Fruit fly (Drosophila melanogaster) whole organism, embryonic: Measurements from ENCODE around the gene CG13239.
A peak's percentile ranks its signal among the peaks of the same experiment; 100 is the strongest.

Experiments
- Aef1 ChIP-seq: fragments of 200-800 bp; sonication (Bioruptor generic); IDR thresholded peaks from 3 replicates; pipeline ENCODE4 v1.3.6; 2022; ENCODE audit warnings: missing biosample characterization, missing genetic modification characterization
- Atf6 ChIP-seq: fragments of 200-800 bp; sonication (Bioruptor generic); IDR thresholded peaks from 2 replicates; pipeline ENCODE4 v1.3.6; 2022; ENCODE audit warnings: missing biosample characterization, missing genetic modification characterization
- CG10321 ChIP-seq: fragments of 200-800 bp; sonication (Bioruptor generic); IDR thresholded peaks from 2 replicates; pipeline ENCODE4 v1.3.6; 2022; ENCODE audit warnings: missing biosample characterization, missing genetic modification characterization
- CG12155 ChIP-seq: fragments of 200-800 bp; sonication (Bioruptor generic); optimal IDR thresholded peaks from 3 replicates; lab custom pipeline; 2016; ENCODE audit warnings: missing biosample characterization, missing genetic modification characterization
- CG12299 ChIP-seq: fragments of 200-800 bp; sonication (Bioruptor generic); optimal IDR thresholded peaks from 2 replicates; lab custom pipeline; 2018; ENCODE audit warnings: missing biosample characterization, mild to moderate bottlenecking, missing genetic modification characterization
- CG12391 ChIP-seq: fragments of 200-800 bp; sonication (Bioruptor generic); optimal IDR thresholded peaks from 3 replicates; lab custom pipeline; 2018; ENCODE audit warnings: missing biosample characterization, mild to moderate bottlenecking, missing genetic modification characterization, moderate library complexity
- CG12659 ChIP-seq: fragments of 200-800 bp; sonication (Bioruptor generic); optimal IDR thresholded peaks from 3 replicates; lab custom pipeline; 2017; ENCODE audit warnings: mild to moderate bottlenecking, missing biosample characterization, missing genetic modification reagents, missing genetic modification characterization
- CG13894 ChIP-seq: fragments of 200-800 bp; sonication (Bioruptor generic); optimal IDR thresholded peaks from 3 replicates; lab custom pipeline; 2018; ENCODE audit warnings: missing biosample characterization, mild to moderate bottlenecking, missing genetic modification characterization, moderate library complexity
- CG17359 ChIP-seq: fragments of 200-800 bp; sonication (Bioruptor generic); optimal IDR thresholded peaks from 3 replicates; lab custom pipeline; 2018; ENCODE audit warnings: missing biosample characterization, mild to moderate bottlenecking, missing genetic modification characterization, moderate library complexity
- CG18619 ChIP-seq: fragments of 200-800 bp; sonication (Bioruptor generic); optimal IDR thresholded peaks from 3 replicates; lab custom pipeline; 2017; ENCODE audit warnings: missing biosample characterization, mild to moderate bottlenecking, missing genetic modification characterization
- CG2116 ChIP-seq: fragments of 200-800 bp; sonication (Bioruptor generic); optimal IDR thresholded peaks from 3 replicates; lab custom pipeline; 2018; ENCODE audit warnings: missing biosample characterization, mild to moderate bottlenecking, missing genetic modification characterization
- CG2129 ChIP-seq: fragments of 200-800 bp; sonication (Bioruptor generic); IDR thresholded peaks from 2 replicates; pipeline ENCODE4 v1.3.6; 2022; ENCODE audit warnings: missing biosample characterization, missing genetic modification characterization; ENCODE audit not compliant: partially characterized antibody
- CG3281 ChIP-seq: fragments of 200-800 bp; sonication (Bioruptor generic); optimal IDR thresholded peaks from 3 replicates; lab custom pipeline; 2017; ENCODE audit warnings: missing biosample characterization, mild to moderate bottlenecking, missing genetic modification characterization
- CG34422 ChIP-seq: fragments of 200-800 bp; sonication (Bioruptor generic); IDR thresholded peaks from 3 replicates; pipeline ENCODE4 v1.3.6; 2022; ENCODE audit warnings: missing biosample characterization, missing genetic modification characterization
- CG43689 ChIP-seq: fragments of 200-800 bp; sonication (Bioruptor generic); IDR thresholded peaks from 2 replicates; pipeline ENCODE4 v1.3.6; 2022; ENCODE audit warnings: missing biosample characterization, missing genetic modification characterization
- CG4617 ChIP-seq: fragments of 200-800 bp; sonication (Bioruptor generic); optimal IDR thresholded peaks from 3 replicates; lab custom pipeline; 2016; ENCODE audit warnings: missing biosample characterization, missing genetic modification characterization, borderline replicate concordance
- CG4854 ChIP-seq: fragments of 200-800 bp; sonication (Bioruptor generic); optimal IDR thresholded peaks from 2 replicates; lab custom pipeline; 2016; ENCODE audit warnings: missing biosample characterization, missing genetic modification characterization, inconsistent platforms
- CG6254 ChIP-seq: fragments of 200-800 bp; sonication (Bioruptor generic); optimal IDR thresholded peaks from 3 replicates; lab custom pipeline; 2017; ENCODE audit warnings: mild to moderate bottlenecking, missing biosample characterization, missing genetic modification reagents, missing genetic modification characterization
- CG6689 ChIP-seq: fragments of 200-800 bp; sonication (Bioruptor generic); IDR thresholded peaks from 2 replicates; pipeline ENCODE4 v1.3.6; 2022; ENCODE audit warnings: missing biosample characterization, missing genetic modification characterization
- CG7745 ChIP-seq: fragments of 200-800 bp; sonication (Bioruptor generic); optimal IDR thresholded peaks from 2 replicates; lab custom pipeline; 2018; ENCODE audit warnings: missing biosample characterization, mild to moderate bottlenecking, missing genetic modification characterization, moderate library complexity
- D19B ChIP-seq: fragments of 200-800 bp; sonication (Bioruptor generic); optimal IDR thresholded peaks from 2 replicates; lab custom pipeline; 2017; ENCODE audit warnings: missing biosample characterization, mild to moderate bottlenecking, missing genetic modification characterization
- Dek ChIP-seq: fragments of 200-800 bp; sonication (Bioruptor generic); optimal IDR thresholded peaks from 3 replicates; lab custom pipeline; 2019; ENCODE audit warnings: missing biosample characterization, mild to moderate bottlenecking, missing genetic modification characterization, moderate library complexity
- Doc3 ChIP-seq: fragments of 200-800 bp; sonication (Bioruptor generic); IDR thresholded peaks from 3 replicates; pipeline ENCODE4 v1.3.6; 2022; ENCODE audit warnings: missing biosample characterization, missing genetic modification characterization; ENCODE audit not compliant: partially characterized antibody
- Fer1 ChIP-seq: fragments of 200-800 bp; sonication (Bioruptor generic); optimal IDR thresholded peaks from 2 replicates; lab custom pipeline; 2017; ENCODE audit warnings: missing biosample characterization, mild to moderate bottlenecking, missing genetic modification characterization
- Fer2 ChIP-seq: fragments of 200-800 bp; sonication (Bioruptor generic); optimal IDR thresholded peaks from 2 replicates; lab custom pipeline; 2018; ENCODE audit warnings: missing biosample characterization, mild to moderate bottlenecking, missing genetic modification characterization, moderate library complexity
- Gug ChIP-seq: fragments of 200-800 bp; sonication (Bioruptor generic); IDR thresholded peaks from 4 replicates; pipeline ENCODE4 v1.3.6; 2022; ENCODE audit warnings: missing biosample characterization, missing genetic modification characterization
- HLH3B ChIP-seq: fragments of 200-800 bp; sonication (Bioruptor generic); IDR thresholded peaks from 2 replicates; pipeline ENCODE4 v1.3.6; 2022; ENCODE audit warnings: missing biosample characterization, missing genetic modification characterization
- HmgD ChIP-seq: fragments of 200-800 bp; sonication (Bioruptor generic); optimal IDR thresholded peaks from 3 replicates; lab custom pipeline; 2016; ENCODE audit warnings: missing biosample characterization, missing genetic modification characterization
- HmgZ ChIP-seq: fragments of 200-800 bp; sonication (Bioruptor generic); optimal IDR thresholded peaks from 2 replicates; lab custom pipeline; 2018; ENCODE audit warnings: missing biosample characterization, mild to moderate bottlenecking, missing genetic modification characterization
- Hmx ChIP-seq: fragments of 200-800 bp; sonication (Bioruptor generic); optimal IDR thresholded peaks from 2 replicates; lab custom pipeline; 2016; ENCODE audit warnings: missing biosample characterization, missing genetic modification characterization
- Hr3 ChIP-seq: fragments of 200-800 bp; sonication (Bioruptor generic); optimal IDR thresholded peaks from 3 replicates; lab custom pipeline; 2016; ENCODE audit warnings: missing biosample characterization, missing genetic modification characterization
- Hr39 ChIP-seq: fragments of >200 bp; optimal IDR thresholded peaks from 2 replicates; lab custom pipeline; 2017
- Lhr ChIP-seq: fragments of 200-800 bp; sonication (Bioruptor generic); optimal IDR thresholded peaks from 3 replicates; lab custom pipeline; 2017; ENCODE audit warnings: mild to moderate bottlenecking, missing biosample characterization, missing genetic modification reagents, missing genetic modification characterization
- Oli ChIP-seq: fragments of 200-800 bp; sonication (Bioruptor generic); optimal IDR thresholded peaks from 2 replicates; lab custom pipeline; 2018; ENCODE audit warnings: missing biosample characterization, mild to moderate bottlenecking, missing genetic modification characterization, moderate library complexity
- Side ChIP-seq: fragments of 200-800 bp; sonication (Bioruptor generic); optimal IDR thresholded peaks from 2 replicates; lab custom pipeline; 2016; ENCODE audit warnings: missing biosample characterization, missing genetic modification characterization
- Sry-β ChIP-seq: fragments of 200-800 bp; sonication (Bioruptor generic); optimal IDR thresholded peaks from 2 replicates; lab custom pipeline; 2018; ENCODE audit warnings: missing biosample characterization, mild to moderate bottlenecking, missing genetic modification characterization, moderate library complexity
- Stat92E ChIP-seq, 3 experiments: fragments of >200 bp in 2 of 3; fragments of 200-800 bp in 1 of 3; sonication (Bioruptor generic) in 1 of 3; optimal IDR thresholded peaks; 2 replicates each; lab custom pipeline; 2017 to 2019; ENCODE audit warnings: missing biosample characterization in 3 of 3, missing genetic modification characterization in 3 of 3, mild to moderate bottlenecking in 1 of 3, moderate library complexity in 1 of 3
- Tbp ChIP-seq: fragments of >200 bp; optimal IDR thresholded peaks from 2 replicates; lab custom pipeline; 2018; ENCODE audit warnings: missing biosample characterization, missing genetic modification characterization
- ase ChIP-seq: fragments of 200-800 bp; sonication (Bioruptor generic); IDR thresholded peaks from 3 replicates; pipeline ENCODE4 v1.3.6; 2022; ENCODE audit warnings: missing biosample characterization, missing genetic modification characterization
- cato ChIP-seq: fragments of 200-800 bp; sonication (Bioruptor generic); optimal IDR thresholded peaks from 2 replicates; lab custom pipeline; 2016; ENCODE audit warnings: missing biosample characterization, missing genetic modification characterization, borderline replicate concordance
- da ChIP-seq: fragments of 200-800 bp; sonication (Bioruptor generic); optimal IDR thresholded peaks from 2 replicates; lab custom pipeline; 2016; ENCODE audit warnings: missing biosample characterization, missing genetic modification characterization
- gce ChIP-seq: fragments of 200-800 bp; sonication (Bioruptor generic); IDR thresholded peaks from 3 replicates; pipeline ENCODE4 v1.3.6; 2022; ENCODE audit warnings: missing biosample characterization, missing genetic modification characterization
- hbn ChIP-seq: fragments of 200-800 bp; sonication (Bioruptor generic); IDR thresholded peaks from 2 replicates; pipeline ENCODE4 v1.3.6; 2022; ENCODE audit warnings: missing biosample characterization, missing genetic modification characterization; ENCODE audit not compliant: partially characterized antibody
- jumu ChIP-seq: fragments of 200-800 bp; sonication (Bioruptor generic); optimal IDR thresholded peaks from 3 replicates; lab custom pipeline; 2016; ENCODE audit warnings: missing biosample characterization, missing genetic modification characterization
- kay ChIP-seq: fragments of 200-800 bp; sonication (Bioruptor generic); optimal IDR thresholded peaks from 2 replicates; lab custom pipeline; 2016; ENCODE audit warnings: missing biosample characterization, missing genetic modification characterization
- ken ChIP-seq: fragments of 200-800 bp; sonication (Bioruptor generic); IDR thresholded peaks from 3 replicates; pipeline ENCODE4 v1.3.6; 2022; ENCODE audit warnings: missing biosample characterization, missing genetic modification characterization
- onecut ChIP-seq: fragments of 200-800 bp; sonication (Bioruptor generic); IDR thresholded peaks from 2 replicates; pipeline ENCODE4 v1.3.6; 2022; ENCODE audit warnings: missing biosample characterization, missing genetic modification characterization
- ranshi ChIP-seq: fragments of 200-800 bp; sonication (Bioruptor generic); IDR thresholded peaks from 2 replicates; pipeline ENCODE4 v1.3.6; 2022; ENCODE audit warnings: missing biosample characterization, missing genetic modification characterization
- toy ChIP-seq: fragments of 200-800 bp; sonication (Bioruptor generic); IDR thresholded peaks from 2 replicates; pipeline ENCODE4 v1.3.6; 2022; ENCODE audit warnings: missing biosample characterization, missing genetic modification characterization

Gene CG13239

DNA sequence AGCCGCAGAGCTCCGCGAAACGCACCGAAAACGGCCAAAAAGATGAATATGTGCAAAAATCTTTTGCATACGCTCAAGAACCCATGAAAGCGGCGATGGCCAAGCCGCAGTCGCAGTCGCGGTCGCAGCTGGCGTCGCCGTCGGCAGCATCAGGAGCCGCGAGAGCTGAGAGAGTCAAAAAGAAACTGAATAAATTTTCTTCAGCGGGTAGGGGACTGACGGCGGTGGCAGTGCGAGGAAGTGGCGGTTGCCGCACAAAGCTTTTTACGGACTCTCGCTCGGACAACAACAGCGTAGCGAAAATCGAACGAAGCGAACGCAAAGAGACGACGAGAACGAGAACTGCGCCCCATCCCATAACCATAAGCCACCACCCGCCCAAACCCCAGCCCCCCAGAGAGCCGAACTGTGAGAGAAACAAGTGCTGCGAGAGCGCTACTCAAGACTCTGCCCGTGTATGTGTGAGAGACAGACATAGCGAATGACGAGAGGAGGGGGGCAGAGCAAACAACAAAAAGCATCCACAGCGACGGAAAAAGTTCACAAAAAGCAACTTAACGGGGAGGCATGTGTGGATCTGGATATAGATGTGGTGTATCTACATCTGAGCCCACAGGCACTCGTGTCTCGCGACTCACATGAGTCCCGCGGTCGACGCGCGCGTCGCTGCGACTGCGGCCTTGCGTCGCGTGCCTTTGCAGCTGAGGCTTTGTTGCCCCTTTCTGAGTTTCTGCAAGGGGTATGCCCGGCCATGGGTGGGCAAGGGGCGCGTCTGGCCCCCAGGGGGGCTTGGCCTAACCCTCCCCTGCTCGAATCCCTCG lies 25.2 kb upstream of the CG13239 start, which contains the start of gene jim (continued):
- no peak for TF ChIP-seq HmgD (GFP tag; lab: Kevin White, UChicago)
- TF ChIP-seq D19B, result peak; percentile 9
- TF ChIP-seq CG6254 (GFP tag; lab: Kevin White, UChicago), result peak; percentile 19
- no peak for TF ChIP-seq Oli (tag; lab: Kevin White, UChicago)
- no peak for TF ChIP-seq Side (GFP tag; lab: Kevin White, UChicago)
- peak; percentile 32; the same call in 1 of the 2 replicates for TF ChIP-seq Atf6 (GFP tag; lab: Robert Waterston, UW)
- TF ChIP-seq CG12391 (tag; lab: Kevin White, UChicago), result no peak
- TF ChIP-seq CG12155 (GFP tag; lab: Kevin White, UChicago), result peak; percentile 91
- TF ChIP-seq CG12659 (GFP tag; lab: Kevin White, UChicago), result no peak
- peak; percentile 68 for TF ChIP-seq Fer1 (GFP tag; lab: Kevin White, UChicago)
- no peak for TF ChIP-seq Tbp
- no peak for TF ChIP-seq Sry-β (GFP tag; lab: Kevin White, UChicago)
- no peak for TF ChIP-seq jumu (GFP tag; lab: Kevin White, UChicago)
- TF ChIP-seq toy (GFP tag; lab: Robert Waterston, UW), result no peak
- TF ChIP-seq onecut (GFP tag; lab: Robert Waterston, UW), result peak; percentile 45; the same call in 1 of the 2 replicates
- TF ChIP-seq CG18619 (GFP tag; lab: Kevin White, UChicago), result no peak
- no peak for TF ChIP-seq kay
- TF ChIP-seq CG34422, result peak; percentile 29; the same call in 1 of the 3 replicates
- TF ChIP-seq CG4617 (GFP tag; lab: Kevin White, UChicago), result no peak
- no peak for TF ChIP-seq cato (GFP tag; lab: Kevin White, UChicago)
- TF ChIP-seq gce (GFP tag; lab: Robert Waterston, UW), result no peak
- TF ChIP-seq CG3281 (GFP tag; lab: Kevin White, UChicago), result no peak
- peak; percentile 20; the same call in 1 of the 3 replicates for TF ChIP-seq ken
- TF ChIP-seq CG7745 (tag; lab: Kevin White, UChicago), result no peak
- no peak for TF ChIP-seq CG2116 (GFP tag; lab: Kevin White, UChicago)
- no peak for TF ChIP-seq HmgZ (tag; lab: Kevin White, UChicago)
- TF ChIP-seq CG13894 (tag; lab: Kevin White, UChicago), result peak; percentile 79
- no peak; the same call in 1 of the 2 replicates for TF ChIP-seq ranshi
- TF ChIP-seq CG4854, result no peak
- TF ChIP-seq Aef1, result peak; percentile 52; the same call in 1 of the 3 replicates
- TF ChIP-seq Dek (tag; lab: Kevin White, UChicago), result no peak
- no peak for TF ChIP-seq Hr39 (lab: Kevin White, UChicago)
- TF ChIP-seq ase (GFP tag; lab: Robert Waterston, UW), result no peak
- no peak for TF ChIP-seq Hmx
- no peak for TF ChIP-seq CG6689 (GFP tag; lab: Robert Waterston, UW)
- no peak for TF ChIP-seq CG2129
- 0 out of 2 replicates have a peak, but pooled peaks have one; percentile 18 for TF ChIP-seq hbn (GFP tag; lab: Robert Waterston, UW)
- no peak for TF ChIP-seq Lhr (GFP tag; lab: Kevin White, UChicago)
- TF ChIP-seq CG10321 (GFP tag; lab: Robert Waterston, UW), result no peak
- TF ChIP-seq CG43689 (GFP tag; lab: Robert Waterston, UW), result no peak
- no peak for TF ChIP-seq Gug (GFP tag; lab: Robert Waterston, UW)
- TF ChIP-seq HLH3B (GFP tag; lab: Robert Waterston, UW), result no peak
- TF ChIP-seq Doc3 (GFP tag; lab: Robert Waterston, UW), result no peak
- TF ChIP-seq CG12299 (tag; lab: Kevin White, UChicago), result peak; percentile 12
- TF ChIP-seq Fer2, result no peak
- TF ChIP-seq Stat92E (GFP tag; optimal IDR thresholded peaks at IDR 0.05; lab: Kevin White, UChicago), result no peak
- TF ChIP-seq CG17359 (tag; lab: Kevin White, UChicago), result no peak
- no peak for TF ChIP-seq da (GFP tag; lab: Kevin White, UChicago)
- no peak for TF ChIP-seq Hr3 (GFP tag; lab: Kevin White, UChicago)
